Fruit fly (Drosophila melanogaster): ENCODE results near the gene Scsalpha1.

The Scsalpha1 gene

DNA sequence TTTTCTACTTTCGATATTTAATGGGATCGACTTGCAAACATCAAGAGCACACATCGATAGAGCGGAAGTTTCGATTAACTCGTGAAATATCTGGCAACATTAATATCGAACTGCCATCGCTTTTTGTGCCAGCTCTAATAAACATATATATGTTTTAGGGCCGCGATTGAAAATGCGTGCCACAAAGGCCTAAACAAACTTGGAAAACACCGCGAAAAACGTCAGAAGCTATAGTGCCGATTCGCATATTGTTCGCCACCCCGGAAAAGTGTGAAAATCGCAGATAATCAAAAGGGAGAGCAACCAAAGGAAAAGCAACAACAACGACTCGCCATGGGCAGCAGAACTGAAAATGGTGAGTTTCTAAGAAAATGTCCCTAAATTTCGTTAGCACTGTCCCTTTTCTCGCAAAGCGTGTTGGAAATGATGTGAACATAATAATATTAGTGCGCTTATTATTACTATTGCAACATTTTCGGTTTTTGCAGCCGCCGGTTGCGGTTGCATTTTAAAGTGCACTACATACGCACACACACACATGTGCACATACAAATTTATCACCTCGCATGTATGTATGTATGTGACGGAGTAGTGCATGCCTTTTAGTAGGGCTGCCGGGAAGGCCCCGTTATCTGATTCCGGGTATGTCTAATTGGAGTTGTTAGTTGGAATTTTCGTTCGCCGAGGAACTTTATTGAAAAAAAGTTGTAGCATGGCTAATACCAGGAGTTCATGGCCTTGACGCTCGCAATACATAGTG lies 4.7 kb downstream of the Scsalpha1 start, which contains the start of gene enc (continued):
- TF ChIP-seq en (GFP tag; optimal IDR thresholded peaks at IDR 0.05) (no peak), Bteb2 (GFP tag; optimal IDR thresholded peaks at IDR 0.05) (no peak), grn (GFP tag; optimal IDR thresholded peaks at IDR 0.05) (peak; percentile 52), Dll (GFP tag; IDR thresholded peaks at IDR 0.05; ENCODE audit: partially characterized antibody) (peak; percentile 91), CG17612 (GFP tag; IDR thresholded peaks at IDR 0.05) (no peak), B-H2 (GFP tag; optimal IDR thresholded peaks at IDR 0.05) (peak; percentile 23), bowl (GFP tag; IDR thresholded peaks at IDR 0.05) (no peak), CG4404 (GFP tag; IDR thresholded peaks at IDR 0.05) (no peak), fu2 (GFP tag; optimal IDR thresholded peaks at IDR 0.05) (no peak), Jarid2 (GFP tag; optimal IDR thresholded peaks at IDR 0.05) (peak; percentile 11), CG9727 (GFP tag; optimal IDR thresholded peaks at IDR 0.05) (no peak), CG12071 (GFP tag; optimal IDR thresholded peaks at IDR 0.05) (no peak), oc (tag; optimal IDR thresholded peaks at IDR 0.05) (no peak), CG11504 (tag; optimal IDR thresholded peaks at IDR 0.05) (peak; percentile 70), dmrt11E (tag; optimal IDR thresholded peaks at IDR 0.05) (no peak), CG11696 (GFP tag; IDR thresholded peaks at IDR 0.05) (no peak), crp (GFP tag; optimal IDR thresholded peaks at IDR 0.05) (peak in 1 of 2 experiments; percentile 24), HmgD (GFP tag; optimal IDR thresholded peaks at IDR 0.05) (no peak), Myb (GFP tag; optimal IDR thresholded peaks at IDR 0.05) (peak; percentile 60), CG2712 (tag; optimal IDR thresholded peaks at IDR 0.05) (peak; percentile 33), Hr39 (optimal IDR thresholded peaks at IDR 0.05) (no peak), CG14860 (GFP tag; IDR thresholded peaks at IDR 0.05; ENCODE audit: partially characterized antibody) (peak; percentile 93), CG1529 (GFP tag; optimal IDR thresholded peaks at IDR 0.05) (peak; percentile 89), Dref (GFP tag; IDR thresholded peaks at IDR 0.05) (peak; percentile 94), CG10209 (GFP tag; optimal IDR thresholded peaks at IDR 0.05) (no peak), Hr3 (GFP tag; optimal IDR thresholded peaks at IDR 0.05) (no peak), h (optimal IDR thresholded peaks at IDR 0.05) (no peak), Dp (GFP tag; optimal IDR thresholded peaks at IDR 0.05) (peak; percentile 54), CG10431 (GFP tag; optimal IDR thresholded peaks at IDR 0.05) (peak; percentile 60), btn (GFP tag; optimal IDR thresholded peaks at IDR 0.05) (no peak), CG9609 (GFP tag; optimal IDR thresholded peaks at IDR 0.05) (no peak), Antp (GFP tag; optimal IDR thresholded peaks at IDR 0.05) (no peak), Hmr (GFP tag; optimal IDR thresholded peaks at IDR 0.05) (no peak), run (tag; optimal IDR thresholded peaks at IDR 0.05) (no peak), knrl (GFP tag; IDR thresholded peaks at IDR 0.05; ENCODE audit: partially characterized antibody) (peak; percentile 96), jigr1 (GFP tag; IDR thresholded peaks at IDR 0.05) (peak; percentile 31; the same call in 1 of the 3 replicates), CG7928 (GFP tag; optimal IDR thresholded peaks at IDR 0.05) (no peak), sug (tag; optimal IDR thresholded peaks at IDR 0.05) (peak; percentile 36), chn (GFP tag; optimal IDR thresholded peaks at IDR 0.05) (no peak), CG4617 (GFP tag; optimal IDR thresholded peaks at IDR 0.05; ENCODE audit: borderline replicate concordance) (peak; percentile 90), dm (GFP tag; optimal IDR thresholded peaks at IDR 0.05) (peak; percentile 9), Camta (GFP tag; optimal IDR thresholded peaks at IDR 0.05) (no peak), ato (GFP tag; IDR thresholded peaks at IDR 0.05; ENCODE audit: partially characterized antibody) (peak; percentile 92), CG32772 (GFP tag; IDR thresholded peaks at IDR 0.05) (no peak), tap (tag; optimal IDR thresholded peaks at IDR 0.05) (no peak), al (GFP tag; IDR thresholded peaks at IDR 0.05) (no peak), mirr (GFP tag; optimal IDR thresholded peaks at IDR 0.05) (no peak), CG12391 (tag; optimal IDR thresholded peaks at IDR 0.05) (peak; percentile 34), CG15011 (GFP tag; optimal IDR thresholded peaks at IDR 0.05) (no peak), gcm (GFP tag; optimal IDR thresholded peaks at IDR 0.05) (no peak)

Data from whole organism, embryonic.